Fruit fly (Drosophila melanogaster) Kc167 (cell line): ENCODE measurements around the gene CG14453.

ENCODE experiments used
- Myc ChIP-seq: fragments of >200 bp; optimal IDR thresholded peaks from 2 replicates; lab custom pipeline; 2017; ENCODE audit warnings: missing external identifiers
- h ChIP-seq: fragments of >200 bp; optimal IDR thresholded peaks from 3 replicates; lab custom pipeline; 2018; ENCODE audit warnings: missing external identifiers

DNA sequence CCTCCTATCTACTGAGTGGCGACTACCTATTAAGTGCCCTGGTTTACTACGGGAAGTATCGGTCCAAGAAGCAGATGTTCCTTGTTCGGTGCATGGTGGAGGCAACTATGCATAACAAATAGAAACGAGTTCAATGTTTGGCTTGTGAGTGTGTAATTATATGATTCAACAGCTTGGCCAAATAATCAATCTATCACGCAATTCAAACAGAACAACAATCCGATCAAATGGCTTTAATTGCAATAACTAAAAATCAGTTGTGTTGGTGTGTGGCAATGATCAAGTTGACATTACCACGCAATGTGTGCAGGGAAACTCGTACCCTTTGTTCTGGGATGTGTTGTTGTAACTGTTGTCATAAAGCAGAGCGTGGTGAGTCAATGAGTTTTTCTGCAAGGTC, 46.3 kb upstream of the CG14453 start, which contains the start of gene CG33769:
- no peak for TF ChIP-seq h
- no peak for TF ChIP-seq Myc (lab: Kevin White, UChicago)
